Worm (Caenorhabditis elegans): ENCODE measurements around the gene nhr-285.

- TF ChIP-seq T22C8.4 (GFP tag; IDR thresholded peaks at IDR 0.05) (no peak), ref-1 (GFP tag; conservative IDR thresholded peaks at IDR 0.05) (no peak), flt-1 (GFP tag; IDR thresholded peaks at IDR 0.05) (no peak), ztf-23 (GFP tag; IDR thresholded peaks at IDR 0.05) (no peak), cog-1 (tag; optimal IDR thresholded peaks at IDR 0.05) (no peak), klf-2 (GFP tag; conservative IDR thresholded peaks at IDR 0.05) (no peak), tab-1 (GFP tag; IDR thresholded peaks at IDR 0.05) (no peak), med-1 (GFP tag; optimal IDR thresholded peaks at IDR 0.05; ENCODE audit: insufficient read depth) (no peak)
These were observed 45.5 kb downstream of the nhr-285 start, which contains the start of gene T23D5.3 for ce11 chrV:15733568-15733967.

Data from whole organism, midembryonic.